Worm (Caenorhabditis elegans) whole organism, L3 larva: ENCODE results near the gene Y69A2AR.31.

Experiments
- ama-1 ChIP-seq: fragments of 150-350 bp; optimal IDR thresholded peaks from 2 replicates; lab custom pipeline; 2018
- ceh-16 ChIP-seq: sonication (generic microtip); optimal IDR thresholded peaks from 2 replicates; lab custom pipeline; 2017; ENCODE audit warnings: missing biosample characterization, missing genetic modification characterization
- ceh-28 ChIP-seq: fragments of 150-350 bp; optimal IDR thresholded peaks from 2 replicates; lab custom pipeline; 2014; ENCODE audit warnings: missing biosample characterization, missing genetic modification reagents, missing genetic modification characterization
- ceh-82 ChIP-seq: fragments of 150-350 bp; optimal IDR thresholded peaks from 2 replicates; lab custom pipeline; 2014; ENCODE audit warnings: missing biosample characterization, missing genetic modification characterization
- ceh-9 ChIP-seq: sonication (generic microtip); optimal IDR thresholded peaks from 2 replicates; lab custom pipeline; 2018; ENCODE audit warnings: missing biosample characterization, missing genetic modification characterization
- daf-12 ChIP-seq: fragments of 150-350 bp; optimal IDR thresholded peaks from 2 replicates; lab custom pipeline; 2014; ENCODE audit warnings: missing biosample characterization, missing genetic modification reagents, missing genetic modification characterization
- egl-27 ChIP-seq: sonication (generic microtip); optimal IDR thresholded peaks from 4 replicates; lab custom pipeline; 2017; ENCODE audit warnings: missing biosample characterization, missing genetic modification reagents, missing genetic modification characterization
- egl-5 ChIP-seq: fragments of 150-350 bp; optimal IDR thresholded peaks from 2 replicates; lab custom pipeline; 2017; ENCODE audit warnings: missing biosample characterization, missing genetic modification reagents, missing genetic modification characterization, inconsistent platforms
- elt-1 ChIP-seq: fragments of 150-350 bp; optimal IDR thresholded peaks from 2 replicates; lab custom pipeline; 2014; ENCODE audit warnings: missing biosample characterization, missing genetic modification characterization
- elt-2 ChIP-seq: sonication (generic microtip); optimal IDR thresholded peaks from 2 replicates; lab custom pipeline; 2016; ENCODE audit warnings: missing genetic modification reagents, mild to moderate bottlenecking, missing genetic modification characterization, missing compliant biosample characterization
- elt-3 ChIP-seq, 3 experiments: fragments of 150-350 bp in 1 of 3; sonication (generic microtip) in 2 of 3; optimal IDR thresholded peaks; 2 replicates in 2 of 3; 4 replicates in 1 of 3; lab custom pipeline; 2014 to 2017; ENCODE audit warnings: missing biosample characterization in 3 of 3, missing genetic modification characterization in 3 of 3
- eor-1 ChIP-seq, 2 experiments: fragments of 150-350 bp; optimal IDR thresholded peaks; 2 replicates each; lab custom pipeline; 2014 to 2018; ENCODE audit warnings: missing biosample characterization in 2 of 2, missing genetic modification characterization in 2 of 2
- fkh-10 ChIP-seq: sonication (generic microtip); optimal IDR thresholded peaks from 2 replicates; lab custom pipeline; 2017; ENCODE audit warnings: missing biosample characterization, missing genetic modification reagents, missing genetic modification characterization
- fkh-2 ChIP-seq: fragments of 150-350 bp; optimal IDR thresholded peaks from 2 replicates; lab custom pipeline; 2014; ENCODE audit warnings: missing biosample characterization, missing genetic modification reagents, missing genetic modification characterization
- hmg-11 ChIP-seq: sonication (generic microtip); optimal IDR thresholded peaks from 2 replicates; lab custom pipeline; 2016; ENCODE audit warnings: missing genetic modification characterization, missing compliant biosample characterization
- jun-1 ChIP-seq: fragments of 150-350 bp; optimal IDR thresholded peaks from 2 replicates; lab custom pipeline; 2014; ENCODE audit warnings: missing biosample characterization, missing genetic modification reagents, missing genetic modification characterization
- lin-15B ChIP-seq: fragments of 150-350 bp; optimal IDR thresholded peaks from 2 replicates; lab custom pipeline; 2014; ENCODE audit warnings: missing biosample characterization, missing genetic modification characterization
- lsy-12 ChIP-seq: sonication (generic microtip); optimal IDR thresholded peaks from 2 replicates; lab custom pipeline; 2016; ENCODE audit warnings: mild to moderate bottlenecking, missing genetic modification characterization, missing compliant biosample characterization
- mdl-1 ChIP-seq: fragments of 150-350 bp; optimal IDR thresholded peaks from 2 replicates; lab custom pipeline; 2014; ENCODE audit warnings: missing biosample characterization, missing genetic modification characterization
- mml-1 ChIP-seq: fragments of 150-350 bp; sonication (generic microtip); optimal IDR thresholded peaks from 3 replicates; lab custom pipeline; 2014; ENCODE audit warnings: missing biosample characterization, missing genetic modification characterization
- nfya-1 ChIP-seq: sonication (generic microtip); optimal IDR thresholded peaks from 2 replicates; lab custom pipeline; 2017; ENCODE audit warnings: missing genetic modification characterization, mild to moderate bottlenecking, missing compliant biosample characterization, antibody characterized with exemption, moderate library complexity; ENCODE audit not compliant: insufficient read depth
- nhr-11 ChIP-seq: fragments of 150-350 bp; optimal IDR thresholded peaks from 2 replicates; lab custom pipeline; 2014; ENCODE audit warnings: missing biosample characterization, missing genetic modification characterization
- nhr-23 ChIP-seq: fragments of 150-350 bp; optimal IDR thresholded peaks from 2 replicates; lab custom pipeline; 2014; ENCODE audit warnings: missing biosample characterization, missing genetic modification reagents, missing genetic modification characterization
- nhr-25 ChIP-seq: sonication (generic microtip); optimal IDR thresholded peaks from 2 replicates; lab custom pipeline; 2017; ENCODE audit warnings: missing biosample characterization, missing genetic modification characterization
- nhr-28 ChIP-seq: fragments of 150-350 bp; optimal IDR thresholded peaks from 2 replicates; lab custom pipeline; 2014; ENCODE audit warnings: missing biosample characterization, missing genetic modification characterization
- nhr-43 ChIP-seq: sonication (generic microtip); optimal IDR thresholded peaks from 2 replicates; lab custom pipeline; 2016; ENCODE audit warnings: mild to moderate bottlenecking, missing genetic modification characterization, missing compliant biosample characterization; ENCODE audit not compliant: poor library complexity, severe bottlenecking
- nhr-67 ChIP-seq: fragments of 150-350 bp; optimal IDR thresholded peaks from 2 replicates; lab custom pipeline; 2014; ENCODE audit warnings: missing biosample characterization, missing genetic modification characterization
- nhr-76 ChIP-seq: fragments of 150-350 bp; sonication (generic microtip); optimal IDR thresholded peaks from 5 replicates; lab custom pipeline; 2014; ENCODE audit warnings: missing biosample characterization, missing genetic modification characterization
- nhr-77 ChIP-seq: fragments of 150-350 bp; optimal IDR thresholded peaks from 2 replicates; lab custom pipeline; 2014; ENCODE audit warnings: missing biosample characterization, missing genetic modification characterization
- pha-4 ChIP-seq: fragments of 150-350 bp; optimal IDR thresholded peaks from 2 replicates; lab custom pipeline; 2014; ENCODE audit warnings: missing biosample characterization, missing genetic modification reagents, missing genetic modification characterization
- pqm-1 ChIP-seq: fragments of 150-350 bp; optimal IDR thresholded peaks from 2 replicates; lab custom pipeline; 2017; ENCODE audit warnings: missing biosample characterization, missing genetic modification characterization, inconsistent platforms
- snpc-4 ChIP-seq: fragments of 150-350 bp; optimal IDR thresholded peaks from 2 replicates; lab custom pipeline; 2014; ENCODE audit warnings: missing biosample characterization, missing genetic modification characterization
- tbx-2 ChIP-seq: sonication (generic microtip); optimal IDR thresholded peaks from 2 replicates; lab custom pipeline; 2016; ENCODE audit warnings: mild to moderate bottlenecking, missing genetic modification characterization, missing compliant biosample characterization
- unc-39 ChIP-seq: sonication (generic microtip); optimal IDR thresholded peaks from 4 replicates; lab custom pipeline; 2017; ENCODE audit warnings: missing biosample characterization, missing genetic modification characterization
- unc-62 ChIP-seq: fragments of 150-350 bp; sonication (generic microtip); optimal IDR thresholded peaks from 4 replicates; lab custom pipeline; 2014; ENCODE audit warnings: missing biosample characterization, missing genetic modification reagents, missing genetic modification characterization

The Y69A2AR.31 gene

ce11 chrIV:2707012-2707411 is 43.2 kb upstream of the Y69A2AR.31 start, which contains the start of gene ubc-8:
ubc-8 (minus strand) TSS chrIV:2707238.
- TF ChIP-seq nhr-76 (no peak), nhr-23 (tag; lab: Kevin White, UChicago) (no peak), nhr-11 (no peak), tbx-2 (tag; lab: Kevin White, UChicago) (no peak), nhr-43 (tag; lab: Kevin White, UChicago) (no peak), egl-27 (tag; lab: Kevin White, UChicago) (no peak), ceh-9 (tag; lab: Kevin White, UChicago) (no peak), ceh-28 (tag; lab: Kevin White, UChicago) (no peak), hmg-11 (tag; lab: Kevin White, UChicago) (no peak), elt-2 (tag; lab: Kevin White, UChicago) (no peak), fkh-10 (GFP tag; lab: Kevin White, UChicago) (no peak), pqm-1 (tag; lab: Kevin White, UChicago) (no peak), ceh-82 (tag; lab: Kevin White, UChicago) (no peak), daf-12 (tag; lab: Kevin White, UChicago) (no peak), mml-1 (no peak), nhr-77 (tag; lab: Kevin White, UChicago) (no peak), ama-1 (lab: Kevin White, UChicago) (no peak), fkh-2 (tag; lab: Kevin White, UChicago) (no peak), unc-39 (tag; lab: Kevin White, UChicago) (no peak), nhr-28 (tag; lab: Kevin White, UChicago) (no peak)

- TF ChIP-seq nhr-43 (tag; lab: Kevin White, UChicago) (no peak), elt-3 (tag; optimal IDR thresholded peaks at IDR 0.05; lab: Kevin White, UChicago) (no peak), mdl-1 (tag; lab: Kevin White, UChicago) (no peak), lsy-12 (tag; lab: Kevin White, UChicago) (no peak), tbx-2 (tag; lab: Kevin White, UChicago) (no peak), lin-15B (tag; lab: Kevin White, UChicago) (no peak), snpc-4 (tag; lab: Kevin White, UChicago) (no peak), unc-62 (no peak), nhr-25 (no peak)
Observed at ce11 chrIV:2705675-2706074, 41.9 kb upstream of the Y69A2AR.31 start.

- TF ChIP-seq eor-1 (tag; optimal IDR thresholded peaks at IDR 0.05; lab: Kevin White, UChicago) (no peak), nhr-23 (tag; lab: Kevin White, UChicago) (peak; percentile 30), lin-15B (tag; lab: Kevin White, UChicago) (peak; percentile 60), lsy-12 (tag; lab: Kevin White, UChicago) (no peak), ceh-16 (tag; lab: Kevin White, UChicago) (no peak), unc-39 (tag; lab: Kevin White, UChicago) (no peak), elt-2 (tag; lab: Kevin White, UChicago) (peak; percentile 38), pqm-1 (tag; lab: Kevin White, UChicago) (peak; percentile 25), hmg-11 (tag; lab: Kevin White, UChicago) (peak; percentile 72), ceh-28 (tag; lab: Kevin White, UChicago) (peak; percentile 50), fkh-2 (tag; lab: Kevin White, UChicago) (no peak), nhr-25 (peak; percentile 6), jun-1 (tag; lab: Kevin White, UChicago) (peak; percentile 2), nhr-11 (no peak), ama-1 (lab: Kevin White, UChicago) (peak; percentile 86), pha-4 (tag; lab: Kevin White, UChicago) (peak; percentile 66), nhr-67 (tag; lab: Kevin White, UChicago) (no peak), nfya-1 (tag; lab: Kevin White, UChicago) (peak; percentile 72), egl-5 (tag; lab: Kevin White, UChicago) (peak; percentile 3), elt-1 (tag; lab: Kevin White, UChicago) (no peak)
Observed at ce11 chrIV:2703927-2704401, 40.2 kb upstream of the Y69A2AR.31 start, which contains the start of gene Y94H6A.5. Y94H6A.5 (minus strand) TSS chrIV:2703977.
